Fruit fly (Drosophila melanogaster) whole organism, prepupa: ENCODE measurements around the gene Wsck.
A peak's percentile ranks its signal among the peaks of the same experiment; 100 is the strongest.

ENCODE experiments used
- Blimp-1 ChIP-seq: fragments of 200-800 bp; sonication (Bioruptor generic); optimal IDR thresholded peaks from 3 replicates; lab custom pipeline; 2017; ENCODE audit warnings: missing biosample characterization, missing genetic modification characterization, mild to moderate bottlenecking, moderate library complexity, missing genetic modification reagents
- CG10631 ChIP-seq: fragments of 200-800 bp; sonication (Bioruptor generic); optimal IDR thresholded peaks from 2 replicates; lab custom pipeline; 2016; ENCODE audit warnings: missing biosample characterization, missing genetic modification characterization
- CG11294 ChIP-seq: fragments of 200-800 bp; sonication (Bioruptor generic); IDR thresholded peaks from 2 replicates; pipeline ENCODE4 v1.3.6; 2022; ENCODE audit warnings: missing biosample characterization, missing genetic modification characterization
- CG15336 ChIP-seq: fragments of 200-800 bp; sonication (Bioruptor generic); IDR thresholded peaks from 2 replicates; pipeline ENCODE4 v1.3.6; 2022; ENCODE audit warnings: missing biosample characterization, missing genetic modification characterization
- CG31627 ChIP-seq: fragments of 200-800 bp; sonication (Bioruptor generic); optimal IDR thresholded peaks from 3 replicates; lab custom pipeline; 2016; ENCODE audit warnings: missing biosample characterization, missing genetic modification characterization
- CG32006 ChIP-seq: fragments of 200-800 bp; sonication (Bioruptor generic); optimal IDR thresholded peaks from 3 replicates; lab custom pipeline; 2017; ENCODE audit warnings: missing biosample characterization, mild to moderate bottlenecking, missing genetic modification characterization
- Eip78C ChIP-seq: fragments of 200-800 bp; sonication (Bioruptor generic); peaks from one replicate; lab custom pipeline; 2016; ENCODE audit warnings: missing biosample characterization, missing genetic modification characterization
- Met ChIP-seq: fragments of 200-800 bp; sonication (Bioruptor generic); optimal IDR thresholded peaks from 3 replicates; lab custom pipeline; 2016; ENCODE audit warnings: missing biosample characterization, missing genetic modification characterization
- Smox ChIP-seq: fragments of 200-800 bp; sonication (Bioruptor generic); optimal IDR thresholded peaks from 3 replicates; lab custom pipeline; 2016; ENCODE audit warnings: missing biosample characterization, missing genetic modification characterization
- acj6 ChIP-seq: fragments of 200-800 bp; sonication (Bioruptor generic); optimal IDR thresholded peaks from 3 replicates; lab custom pipeline; 2016; ENCODE audit warnings: missing biosample characterization, missing genetic modification characterization
- dsx ChIP-seq: fragments of 200-800 bp; optimal IDR thresholded peaks from 3 replicates; lab custom pipeline; 2019; ENCODE audit warnings: missing biosample characterization, mild to moderate bottlenecking, missing genetic modification characterization, moderate library complexity; ENCODE audit not compliant: poor library complexity, severe bottlenecking
- eg ChIP-seq: fragments of 200-800 bp; sonication (Bioruptor generic); IDR thresholded peaks from 3 replicates; pipeline ENCODE4 v1.3.6; 2022; ENCODE audit warnings: missing biosample characterization, missing genetic modification characterization
- esn ChIP-seq: fragments of 200-800 bp; sonication (Bioruptor generic); optimal IDR thresholded peaks from 2 replicates; lab custom pipeline; 2016; ENCODE audit warnings: missing biosample characterization, mild to moderate bottlenecking, missing genetic modification characterization, moderate library complexity
- fd59A ChIP-seq: fragments of 200-800 bp; sonication (Bioruptor generic); optimal IDR thresholded peaks from 2 replicates; lab custom pipeline; 2017; ENCODE audit warnings: missing biosample characterization, mild to moderate bottlenecking, missing genetic modification characterization, missing genetic modification reagents
- lz ChIP-seq: fragments of 200-800 bp; sonication (Bioruptor generic); optimal IDR thresholded peaks from 3 replicates; lab custom pipeline; 2016; ENCODE audit warnings: missing biosample characterization, missing genetic modification characterization
- svp ChIP-seq: fragments of 200-800 bp; sonication (Bioruptor generic); peaks from one replicate; lab custom pipeline; 2016; ENCODE audit warnings: missing biosample characterization, missing genetic modification characterization

Wsck gene

dm6 chr3R:24580067-24580962 is 49.6 kb downstream of the Wsck start:
- TF ChIP-seq Eip78C (GFP tag; lab: Kevin White, UChicago) (peak; percentile 68), Met (GFP tag; lab: Kevin White, UChicago) (peak; percentile 29), CG10631 (GFP tag; lab: Kevin White, UChicago) (peak; percentile 5), Smox (GFP tag; lab: Kevin White, UChicago) (peak; percentile 27), Blimp-1 (GFP tag; lab: Kevin White, UChicago) (no peak), lz (GFP tag; lab: Kevin White, UChicago) (peak; percentile 17), CG31627 (GFP tag; lab: Kevin White, UChicago) (peak; percentile 20), svp (GFP tag; lab: Kevin White, UChicago) (peak; percentile 56), CG11294 (GFP tag; lab: Robert Waterston, UW) (no peak), CG32006 (GFP tag; lab: Kevin White, UChicago) (peak; percentile 6), esn (peak; percentile 44), fd59A (GFP tag; lab: Kevin White, UChicago) (no peak)
- TF ChIP-seq, all 60 proteins: peak for 9

- TF ChIP-seq CG15336 (GFP tag; lab: Robert Waterston, UW), result no peak
- TF ChIP-seq dsx (GFP tag; lab: Kevin White, UChicago), result no peak
- no peak for TF ChIP-seq lz (GFP tag; lab: Kevin White, UChicago)
- no peak for TF ChIP-seq CG31627 (GFP tag; lab: Kevin White, UChicago)
- TF ChIP-seq eg (GFP tag; lab: Robert Waterston, UW), result no peak
- no peak for TF ChIP-seq acj6 (GFP tag; lab: Kevin White, UChicago)
Observed at dm6 chr3R:24577355-24577754, 52.5 kb downstream of the Wsck start.
